Fruit fly (Drosophila melanogaster) whole organism, prepupa: ENCODE data around the gene Best4.

Source experiments
- CG3919 ChIP-seq: fragments of 200-800 bp; sonication (Bioruptor generic); optimal IDR thresholded peaks from 3 replicates; lab custom pipeline; 2016; ENCODE audit warnings: missing biosample characterization, missing genetic modification characterization
- Smox ChIP-seq: fragments of 200-800 bp; sonication (Bioruptor generic); optimal IDR thresholded peaks from 3 replicates; lab custom pipeline; 2016; ENCODE audit warnings: missing biosample characterization, missing genetic modification characterization

dm6 chr3L:15257154-15257553 is 41.6 kb upstream of the Best4 start:
- no peak for TF ChIP-seq Smox (GFP tag; lab: Kevin White, UChicago)
- no peak for TF ChIP-seq CG3919 (GFP tag; lab: Kevin White, UChicago)
